Fruit fly (Drosophila melanogaster): ENCODE measurements around the gene Ran.

- TF ChIP-seq fd102C (GFP tag; optimal IDR thresholded peaks at IDR 0.05), result no peak
- no peak for TF ChIP-seq MBD-R2 (GFP tag; IDR thresholded peaks at IDR 0.05)
- TF ChIP-seq Med (GFP tag), result peak; percentile 42
- TF ChIP-seq bowl (GFP tag; IDR thresholded peaks at IDR 0.05), result no peak
Observed at dm6 chrX:11123561-11123960, 25.0 kb downstream of the Ran start.

Measured in whole organism, embryonic.